Worm (Caenorhabditis elegans) whole organism, early embryonic: ENCODE data around the gene K01A6.6.

Source experiments
- B0310.2 ChIP-seq: sonication (generic microtip); optimal IDR thresholded peaks from 2 replicates; lab custom pipeline; 2016; ENCODE audit warnings: mild to moderate bottlenecking, missing genetic modification characterization, missing compliant biosample characterization
- F13C5.2 ChIP-seq: sonication (generic microtip); optimal IDR thresholded peaks from 2 replicates; lab custom pipeline; 2017; ENCODE audit warnings: mild to moderate bottlenecking, missing genetic modification characterization, inconsistent platforms, missing compliant biosample characterization
- aly-1 ChIP-seq: sonication (generic microtip); optimal IDR thresholded peaks from 2 replicates; lab custom pipeline; 2016; ENCODE audit warnings: missing genetic modification characterization, missing compliant biosample characterization
- ama-1 ChIP-seq: fragments of 150-350 bp; optimal IDR thresholded peaks from 2 replicates; lab custom pipeline; 2014
- flt-1 ChIP-seq: fragments of 200-800 bp; sonication (Bioruptor generic); IDR thresholded peaks from 2 replicates; pipeline ENCODE4 v1.3.6; 2022; ENCODE audit warnings: missing genetic modification characterization, missing compliant biosample characterization
- hmg-4 ChIP-seq: fragments of 200-800 bp; sonication (Bioruptor generic); optimal IDR thresholded peaks from 2 replicates; lab custom pipeline; 2018; ENCODE audit warnings: mild to moderate bottlenecking, missing genetic modification characterization, missing compliant biosample characterization
- pes-1 ChIP-seq: fragments of 200-800 bp; sonication (Bioruptor generic); IDR thresholded peaks from 2 replicates; pipeline ENCODE4 v1.3.6; 2022; ENCODE audit warnings: missing genetic modification reagents, missing genetic modification characterization, missing compliant biosample characterization
- tbx-11 ChIP-seq: fragments of 200-800 bp; sonication (Bioruptor generic); IDR thresholded peaks from 2 replicates; pipeline ENCODE4 v1.3.6; 2022; ENCODE audit warnings: missing genetic modification characterization, missing compliant biosample characterization
- tbx-37 ChIP-seq: fragments of 200-800 bp; sonication (Bioruptor generic); conservative IDR thresholded peaks from 2 replicates; pipeline ENCODE4 v1.3.6; 2022; ENCODE audit warnings: missing genetic modification reagents, missing genetic modification characterization, missing compliant biosample characterization
- tra-4 ChIP-seq: sonication (generic microtip); optimal IDR thresholded peaks from 2 replicates; lab custom pipeline; 2017; ENCODE audit warnings: missing genetic modification characterization, missing compliant biosample characterization

DNA sequence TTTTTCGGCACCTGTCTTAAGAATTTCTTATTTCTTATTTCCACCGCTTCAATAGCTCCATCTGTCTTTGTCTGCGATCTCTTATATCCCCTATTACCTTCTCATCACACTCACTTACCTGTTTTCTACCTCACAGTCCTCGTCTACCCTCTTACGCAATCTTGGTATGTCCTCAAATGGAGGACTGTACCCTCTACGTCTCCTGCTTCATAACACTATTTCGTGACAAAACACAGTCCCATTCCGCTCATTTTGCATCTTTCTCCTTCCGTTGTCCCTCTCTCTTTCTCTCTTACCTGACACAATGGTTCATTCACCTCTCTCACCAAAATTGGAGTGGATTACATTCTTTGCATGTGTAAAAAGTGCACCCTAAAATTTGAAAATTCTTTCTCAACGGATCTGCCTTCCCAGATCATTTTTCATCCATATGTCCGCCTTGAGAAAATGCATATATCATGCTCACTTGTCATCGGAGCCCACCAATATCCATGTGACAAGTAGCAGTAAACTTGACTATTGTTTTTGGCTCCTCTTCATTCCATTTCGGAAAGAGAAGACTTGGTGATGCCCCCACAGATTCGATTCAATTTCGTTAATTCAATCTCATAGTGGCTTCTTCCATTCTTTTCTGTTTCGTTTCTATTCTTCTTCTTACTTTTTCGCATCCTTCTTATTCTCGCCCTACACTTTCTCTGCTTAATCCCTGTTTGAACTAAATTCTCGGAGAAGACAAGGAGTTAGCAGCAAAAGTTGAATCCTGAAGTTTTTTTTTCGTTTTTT is 17.8 kb upstream of the K01A6.6 start:
- no peak for TF ChIP-seq ama-1 (lab: Kevin White, UChicago)
- TF ChIP-seq tra-4 (tag; lab: Kevin White, UChicago): no peak
- TF ChIP-seq flt-1 (GFP tag; lab: Robert Waterston, UW): no peak
- TF ChIP-seq pes-1 (GFP tag; lab: Robert Waterston, UW): no peak
- peak; percentile 52 for TF ChIP-seq aly-1
- no peak for TF ChIP-seq tbx-11 (GFP tag; lab: Robert Waterston, UW)
- TF ChIP-seq F13C5.2 (tag; lab: Kevin White, UChicago): no peak
- TF ChIP-seq hmg-4 (GFP tag; lab: Kevin White, UChicago): peak; percentile 13
- peak; percentile 82 for TF ChIP-seq B0310.2
- no peak for TF ChIP-seq tbx-37 (GFP tag; lab: Robert Waterston, UW)
